Worm (Caenorhabditis elegans): ENCODE results near the gene ant-1.4.

The ant-1.4 gene

DNA sequence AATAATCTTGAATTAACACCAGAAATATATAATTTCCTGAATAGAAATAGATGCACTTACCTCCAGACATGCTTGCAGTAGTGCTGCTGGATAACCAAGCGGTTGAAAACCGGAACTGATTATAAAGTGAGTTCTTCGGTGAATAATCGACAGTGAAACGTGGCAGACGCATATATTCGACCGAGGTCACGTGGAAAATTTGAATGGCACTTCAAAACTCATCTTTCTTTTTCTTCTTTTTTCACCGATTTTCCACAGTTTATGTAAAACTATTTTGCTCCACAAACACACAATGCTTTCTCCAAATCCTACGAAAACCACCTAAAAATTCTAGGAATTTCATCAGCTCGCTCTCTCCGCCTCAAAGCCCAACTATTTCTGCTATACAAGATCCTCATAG lies at the start of gene ant-1.4:
TSS of gene ant-1.4 (minus strand) at position 101 of the 400 bp plus-strand sequence.
- TF ChIP-seq dao-5 (tag; optimal IDR thresholded peaks at IDR 0.05) (no peak), W03F9.2 (tag; optimal IDR thresholded peaks at IDR 0.05) (no peak), him-1 (tag; optimal IDR thresholded peaks at IDR 0.05) (no peak)

DNA sequence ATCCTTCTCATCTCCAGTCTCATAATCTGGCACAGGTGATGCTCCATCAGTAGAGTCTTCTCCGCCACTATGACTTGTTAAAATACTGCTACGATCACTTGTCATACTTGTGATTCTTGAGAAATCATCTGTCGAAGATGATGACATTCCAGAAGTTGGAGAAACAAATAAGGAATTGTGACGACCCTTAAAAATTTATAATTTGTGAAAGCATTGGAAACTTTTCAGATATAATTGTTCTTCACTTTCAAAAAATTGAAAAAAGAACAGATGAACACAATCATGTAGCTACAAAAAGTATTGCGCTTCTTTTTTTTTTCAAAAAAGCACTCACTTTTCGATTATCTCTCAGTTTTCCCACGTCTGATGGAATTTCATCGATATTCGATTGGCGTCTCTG lies 45.9 kb upstream of the ant-1.4 start:
- TF ChIP-seq dao-5 (tag; optimal IDR thresholded peaks at IDR 0.05) (no peak), him-1 (tag; optimal IDR thresholded peaks at IDR 0.05) (no peak), W03F9.2 (tag; optimal IDR thresholded peaks at IDR 0.05) (no peak)

DNA sequence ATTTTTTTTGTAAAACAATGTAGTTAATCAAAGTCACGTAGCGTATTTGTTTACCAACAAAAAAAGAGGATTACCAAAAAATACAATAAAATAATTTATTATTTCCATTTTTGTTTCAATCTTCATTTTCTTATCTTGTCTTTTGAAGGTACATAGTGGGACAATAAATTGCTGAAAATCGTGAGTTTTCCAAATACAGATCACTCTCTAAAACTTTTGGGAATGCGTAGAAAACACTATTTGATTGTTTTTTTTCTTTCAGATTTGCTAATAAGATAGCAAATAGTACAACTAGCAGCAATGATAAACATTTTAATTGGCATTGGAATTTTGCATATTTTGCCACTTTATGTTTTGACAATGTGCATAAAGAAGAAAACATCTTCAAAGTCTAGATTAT lies 41.3 kb upstream of the ant-1.4 start, which contains the start of gene C28C12.1:
TSS of gene C28C12.1 (plus strand) at position 301 of the 400 bp plus-strand sequence.
- TF ChIP-seq him-1 (tag; optimal IDR thresholded peaks at IDR 0.05) = no peak
- no peak for TF ChIP-seq dao-5 (tag; optimal IDR thresholded peaks at IDR 0.05)
- TF ChIP-seq W03F9.2 (tag; optimal IDR thresholded peaks at IDR 0.05) = no peak

DNA sequence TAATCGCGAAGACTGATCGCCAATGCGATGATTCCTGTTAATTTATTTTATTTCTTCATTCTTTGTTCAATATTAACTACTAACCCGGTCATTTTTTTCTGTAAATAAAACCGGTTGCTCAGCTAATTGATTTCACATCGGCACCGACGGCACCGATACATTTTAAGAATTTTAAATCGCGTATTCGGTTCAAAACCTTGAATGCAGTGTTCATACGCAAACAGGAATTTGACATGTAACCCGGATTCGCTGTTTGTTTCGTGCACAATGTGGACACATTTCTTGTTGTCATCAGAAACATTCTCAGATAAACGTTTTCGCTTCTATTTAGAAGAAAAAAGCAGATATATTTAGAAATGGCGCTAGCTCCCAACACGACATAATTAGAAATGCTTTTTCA lies 39.8 kb upstream of the ant-1.4 start:
- no peak for TF ChIP-seq W03F9.2 (tag; optimal IDR thresholded peaks at IDR 0.05)

DNA sequence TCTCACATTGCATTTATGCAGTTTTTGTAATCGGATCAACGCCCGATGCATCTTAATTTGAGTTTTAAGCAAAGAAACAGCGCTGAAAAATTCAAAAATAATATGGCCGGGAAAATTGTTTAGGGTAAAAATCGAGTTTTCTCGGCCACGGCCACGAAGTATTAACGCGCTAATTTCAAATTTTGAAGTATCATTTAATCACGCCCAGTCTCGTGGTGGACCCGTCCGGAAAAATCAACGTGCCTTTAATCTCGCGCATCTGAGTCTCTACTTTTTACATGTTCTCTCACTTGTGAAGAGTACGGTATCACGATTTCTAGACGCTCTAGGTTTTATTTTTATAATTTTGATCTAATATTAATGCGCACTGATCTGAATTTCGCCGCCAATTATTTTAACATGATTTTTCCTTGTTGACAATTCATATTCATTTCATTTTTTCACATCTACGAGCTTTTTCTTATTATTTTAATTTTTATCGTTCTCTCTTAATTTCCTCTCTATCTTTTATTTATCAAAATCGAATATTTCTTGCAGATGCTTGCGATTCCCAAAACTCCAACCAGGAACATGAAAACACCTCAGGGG lies 38.8 kb upstream of the ant-1.4 start, which contains the start of the genes acdh-13 and mesp-1:
TSS of gene acdh-13 (minus strand) at position 51 of the 588 bp plus-strand sequence.
TSS of gene mesp-1 (plus strand) at position 538 of the 588 bp plus-strand sequence.
- TF ChIP-seq W03F9.2 (tag; optimal IDR thresholded peaks at IDR 0.05) (peak; percentile 73), dao-5 (tag; optimal IDR thresholded peaks at IDR 0.05) (no peak), him-1 (tag; optimal IDR thresholded peaks at IDR 0.05) (no peak)

DNA sequence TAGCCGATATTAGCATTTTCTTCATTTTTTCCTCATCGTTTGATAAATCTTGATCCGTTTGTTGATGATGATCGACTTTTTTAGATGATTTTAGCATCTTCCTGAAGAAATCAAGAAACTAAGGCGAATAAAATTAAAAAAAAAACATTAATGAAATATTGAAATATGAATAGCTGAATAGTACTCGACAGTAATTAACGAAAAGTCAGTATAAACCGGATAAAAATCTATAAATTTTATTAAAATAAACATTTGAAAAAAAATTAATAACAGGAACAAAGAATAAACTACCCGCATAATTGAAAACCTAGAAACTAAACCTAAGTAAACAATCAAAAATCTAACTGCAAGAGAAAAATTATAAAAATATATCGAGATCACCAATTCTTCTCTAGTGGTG lies 36.2 kb upstream of the ant-1.4 start, which contains the start of gene C28C12.12:
TSS of gene C28C12.12 (minus strand) at position 101 of the 400 bp plus-strand sequence.
- TF ChIP-seq him-1 (tag; optimal IDR thresholded peaks at IDR 0.05) (no peak), dao-5 (tag; optimal IDR thresholded peaks at IDR 0.05) (no peak), W03F9.2 (tag; optimal IDR thresholded peaks at IDR 0.05) (no peak)

DNA sequence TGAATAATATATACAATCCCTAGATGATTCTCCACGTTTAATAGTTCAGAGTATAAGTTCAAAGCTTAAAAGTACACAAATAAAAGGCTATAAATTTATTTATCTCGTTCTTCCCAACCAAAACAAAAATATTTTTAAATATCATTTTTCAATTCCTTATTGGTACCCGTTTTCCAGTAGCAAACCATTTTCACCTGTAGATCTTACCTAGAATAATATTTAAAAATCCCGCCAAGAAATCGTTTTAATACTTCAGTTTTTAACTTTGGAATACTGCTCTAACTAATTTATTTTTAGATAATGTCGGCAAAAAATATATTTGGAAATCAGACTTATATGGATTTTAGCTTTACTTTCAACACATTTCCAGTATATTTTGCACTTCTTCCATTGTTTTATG lies 32.1 kb upstream of the ant-1.4 start, which contains the start of gene sru-7:
TSS of gene sru-7 (plus strand) at position 301 of the 400 bp plus-strand sequence.
- no peak for TF ChIP-seq dao-5 (tag; optimal IDR thresholded peaks at IDR 0.05)
- no peak for TF ChIP-seq him-1 (tag; optimal IDR thresholded peaks at IDR 0.05)
- no peak for TF ChIP-seq W03F9.2 (tag; optimal IDR thresholded peaks at IDR 0.05)

DNA sequence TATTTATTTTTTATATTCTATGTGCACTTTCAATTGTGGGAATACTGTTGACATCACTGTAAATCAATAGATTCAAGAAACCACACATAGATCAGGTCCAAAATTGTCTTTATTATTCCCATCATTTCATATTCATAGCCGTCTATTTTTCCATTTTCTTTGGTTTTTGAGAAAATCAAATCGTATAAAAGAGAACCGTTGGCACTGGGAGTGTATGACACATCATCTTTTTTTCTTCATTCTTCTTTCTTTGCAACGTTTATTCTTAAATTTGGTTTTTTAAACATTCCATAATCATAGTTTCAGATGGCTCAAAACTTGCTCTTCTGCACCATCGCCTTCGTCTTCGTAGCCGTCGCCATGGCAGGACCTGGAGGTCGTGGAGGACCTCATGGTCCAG lies 29.8 kb upstream of the ant-1.4 start, which contains the start of gene srlf-2:
TSS of gene srlf-2 (plus strand) at position 301 of the 400 bp plus-strand sequence.
- TF ChIP-seq W03F9.2 (tag; optimal IDR thresholded peaks at IDR 0.05) = no peak
- no peak for TF ChIP-seq dao-5 (tag; optimal IDR thresholded peaks at IDR 0.05)
- TF ChIP-seq him-1 (tag; optimal IDR thresholded peaks at IDR 0.05) = no peak

DNA sequence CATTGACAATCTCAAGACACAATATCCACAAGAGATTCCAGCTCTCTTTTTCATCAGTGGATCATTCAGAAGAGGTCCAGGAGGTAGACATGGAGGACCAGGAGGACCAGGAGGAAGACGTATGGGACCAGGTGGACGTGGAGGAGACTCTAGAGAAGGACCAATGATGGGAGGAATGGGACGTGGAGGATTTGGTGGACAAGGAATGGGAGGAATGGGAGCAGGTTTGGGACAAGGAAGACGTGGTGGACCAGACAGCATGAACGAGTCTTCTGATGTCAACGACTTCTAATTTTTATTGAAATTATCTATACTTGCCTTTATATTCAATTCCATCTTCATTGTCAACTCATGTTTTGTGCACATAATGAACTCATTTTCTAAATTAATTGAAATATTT lies 27.9 kb upstream of the ant-1.4 start:
- TF ChIP-seq W03F9.2 (tag; optimal IDR thresholded peaks at IDR 0.05) (no peak), him-1 (tag; optimal IDR thresholded peaks at IDR 0.05) (no peak)

DNA sequence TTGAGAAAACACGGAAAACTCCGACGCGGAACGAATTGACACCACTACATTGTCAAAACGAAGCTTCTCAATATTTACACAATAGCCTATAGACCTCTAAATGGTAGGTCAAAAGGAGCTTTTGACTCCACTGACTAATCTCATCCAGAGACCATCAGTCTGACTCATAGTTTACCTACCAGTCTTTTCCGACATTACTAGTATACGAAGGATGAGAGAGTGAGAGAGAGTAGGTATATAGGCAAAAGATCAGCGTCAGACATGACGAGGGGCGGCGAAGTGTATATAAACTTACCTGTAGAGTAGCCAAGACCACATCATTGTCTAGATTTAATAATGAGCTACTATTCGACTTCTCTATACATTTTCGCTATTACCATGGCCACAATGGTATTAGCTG lies 27.1 kb upstream of the ant-1.4 start, which contains the start of gene srlf-3:
TSS of gene srlf-3 (plus strand) at position 301 of the 400 bp plus-strand sequence.
- TF ChIP-seq dao-5 (tag; optimal IDR thresholded peaks at IDR 0.05) (no peak), W03F9.2 (tag; optimal IDR thresholded peaks at IDR 0.05) (no peak), him-1 (tag; optimal IDR thresholded peaks at IDR 0.05) (no peak)

DNA sequence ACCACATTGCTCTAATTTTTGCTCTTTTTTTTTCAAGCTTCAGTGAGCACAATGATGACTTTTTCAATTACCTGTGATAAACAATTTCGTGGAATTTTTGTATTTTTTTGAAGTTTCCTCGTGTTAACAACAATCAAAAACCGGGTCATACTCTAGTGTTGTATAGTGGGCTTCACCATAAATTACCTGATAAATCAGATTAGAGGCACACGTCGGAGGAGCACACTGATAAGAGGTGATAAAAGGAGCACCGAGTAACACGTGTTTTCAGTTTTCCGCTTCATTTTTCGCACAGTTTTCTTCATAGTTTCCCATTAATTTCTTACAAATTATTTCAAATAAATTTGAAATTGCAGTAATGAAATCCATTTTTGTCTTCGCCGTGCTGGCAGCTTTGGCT lies 21.2 kb upstream of the ant-1.4 start, which contains the start of gene spp-8:
TSS of gene spp-8 (plus strand) at position 357 of the 400 bp plus-strand sequence.
- TF ChIP-seq W03F9.2 (tag; optimal IDR thresholded peaks at IDR 0.05) = no peak
- TF ChIP-seq dao-5 (tag; optimal IDR thresholded peaks at IDR 0.05) = no peak
- no peak for TF ChIP-seq him-1 (tag; optimal IDR thresholded peaks at IDR 0.05)

DNA sequence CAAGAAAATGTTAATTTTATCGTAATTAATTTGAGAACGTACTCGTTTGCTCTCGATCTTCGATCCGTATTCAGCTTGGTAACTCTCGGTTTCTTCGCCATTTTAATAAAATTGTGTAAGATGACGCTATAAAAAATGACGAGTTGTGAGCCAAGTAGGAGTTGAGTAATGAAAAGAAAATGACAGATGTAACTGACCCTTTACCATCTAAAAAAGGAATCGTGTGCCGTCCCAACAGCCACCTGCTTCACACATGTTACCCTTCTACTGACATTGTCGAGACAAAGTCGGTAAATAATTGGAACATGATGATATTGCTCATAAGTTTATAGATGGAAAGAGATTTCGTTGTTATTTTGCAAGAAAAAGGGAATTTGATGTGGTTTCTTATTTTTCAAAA lies 19.2 kb upstream of the ant-1.4 start, which contains the start of gene hlh-12:
TSS of gene hlh-12 (minus strand) at position 101 of the 400 bp plus-strand sequence.
- TF ChIP-seq W03F9.2 (tag; optimal IDR thresholded peaks at IDR 0.05) (no peak), him-1 (tag; optimal IDR thresholded peaks at IDR 0.05) (no peak), dao-5 (tag; optimal IDR thresholded peaks at IDR 0.05) (no peak)

DNA sequence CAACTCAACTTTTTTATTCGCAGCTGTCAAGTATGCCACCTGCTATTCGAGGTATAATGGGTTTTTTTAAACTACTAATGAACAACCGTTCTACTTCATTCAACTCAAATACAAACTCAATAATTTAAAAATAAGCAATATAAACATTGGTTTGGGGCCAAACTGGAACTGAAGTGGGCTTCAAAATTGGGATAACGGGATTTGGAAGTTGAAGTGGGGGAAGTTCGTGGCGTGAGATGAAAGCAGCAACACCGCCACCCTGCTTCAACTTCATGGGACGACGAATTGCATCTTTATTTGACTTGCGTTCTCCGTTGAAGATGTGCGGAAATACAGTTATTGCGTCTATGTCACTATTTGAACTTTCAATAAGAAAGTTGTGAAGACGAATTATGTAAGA lies 18.4 kb upstream of the ant-1.4 start:
- TF ChIP-seq dao-5 (tag; optimal IDR thresholded peaks at IDR 0.05) = no peak
- no peak for TF ChIP-seq W03F9.2 (tag; optimal IDR thresholded peaks at IDR 0.05)
- TF ChIP-seq him-1 (tag; optimal IDR thresholded peaks at IDR 0.05) = no peak

DNA sequence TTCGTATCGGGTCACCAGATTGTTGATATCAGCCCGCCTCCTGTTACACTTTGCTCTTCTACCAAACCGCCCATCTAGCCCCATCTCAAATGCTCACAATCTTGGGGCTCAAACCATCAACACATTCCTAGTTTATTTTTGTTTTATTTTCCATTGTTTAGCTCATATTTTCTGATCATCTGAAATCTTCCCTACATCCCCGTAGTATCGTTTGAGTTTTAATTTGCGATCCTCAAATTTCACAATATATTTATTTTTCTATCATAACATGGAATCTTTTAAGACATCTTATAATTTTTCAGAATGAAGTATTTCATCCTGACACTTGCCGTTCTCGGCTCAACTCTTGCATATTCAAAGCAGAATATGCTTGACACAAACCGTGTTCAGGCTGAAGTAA lies 16.8 kb upstream of the ant-1.4 start, which contains the start of gene spp-10:
TSS of gene spp-10 (plus strand) at position 301 of the 400 bp plus-strand sequence.
- TF ChIP-seq dao-5 (tag; optimal IDR thresholded peaks at IDR 0.05) (no peak), him-1 (tag; optimal IDR thresholded peaks at IDR 0.05) (no peak), W03F9.2 (tag; optimal IDR thresholded peaks at IDR 0.05) (no peak)
